Fruit fly (Drosophila melanogaster) S2 (cell line): ENCODE data around the gene CG42709.

Experiments used
- CG8478 ChIP-seq: fragments of >200 bp; optimal IDR thresholded peaks from 2 replicates; lab custom pipeline; 2018
- CTCF ChIP-seq, 2 experiments: fragments of >200 bp; optimal IDR thresholded peaks; 2 replicates each; lab custom pipeline; 2018

DNA sequence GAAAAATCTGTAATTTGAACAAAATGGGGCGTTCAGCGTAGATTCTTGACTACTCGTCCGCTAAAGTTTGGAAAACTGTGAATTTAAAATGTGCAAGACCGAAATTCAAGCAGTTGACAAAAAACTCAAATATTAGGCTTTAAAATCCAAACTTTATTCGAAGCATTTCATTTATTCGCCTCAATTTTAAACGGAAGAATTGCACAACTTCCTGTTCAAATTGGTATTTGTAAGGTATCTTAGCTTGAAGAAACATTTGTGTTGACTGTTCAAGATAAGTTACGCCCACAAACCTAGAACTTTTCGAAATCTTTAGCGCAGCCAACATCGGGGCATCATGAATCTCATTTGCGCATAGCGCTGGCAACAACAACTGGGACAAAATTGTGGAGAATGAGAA, 11.4 kb upstream of the CG42709 start, which contains the start of gene CG32106:
- TF ChIP-seq CG8478 (lab: Kevin White, UChicago) (no peak), CTCF (optimal IDR thresholded peaks at IDR 0.05; lab: Kevin White, UChicago) (no peak)
